Worm (Caenorhabditis elegans): ENCODE measurements around the gene ZC132.3.

The ZC132.3 gene

ce11 chrV:4346799-4347198, 47.2 kb upstream of the ZC132.3 start, which contains the start of gene mcm-7 (continued):
- no peak for TF ChIP-seq zag-1 (tag; optimal IDR thresholded peaks at IDR 0.05)
- TF ChIP-seq jun-1 (tag; optimal IDR thresholded peaks at IDR 0.05), result no peak
- peak; percentile 25 for TF ChIP-seq dmd-6 (GFP tag; IDR thresholded peaks at IDR 0.05)
- no peak for TF ChIP-seq mdt-29 (GFP tag; IDR thresholded peaks at IDR 0.05)
- TF ChIP-seq lim-7 (GFP tag; IDR thresholded peaks at IDR 0.05), result no peak
- TF ChIP-seq spr-3 (GFP tag; optimal IDR thresholded peaks at IDR 0.05), result no peak
- no peak for TF ChIP-seq lin-15B (tag; optimal IDR thresholded peaks at IDR 0.05)
- TF ChIP-seq unc-130 (GFP tag; optimal IDR thresholded peaks at IDR 0.05), result peak; percentile 22
- no peak for TF ChIP-seq duxl-1 (tag; optimal IDR thresholded peaks at IDR 0.05; ENCODE audit: poor library complexity)
- TF ChIP-seq Y48G9A.11 (GFP tag; IDR thresholded peaks at IDR 0.05), result no peak
- TF ChIP-seq fkh-10 (GFP tag; optimal IDR thresholded peaks at IDR 0.05), result no peak
- peak; percentile 71 for TF ChIP-seq mep-1 (tag; optimal IDR thresholded peaks at IDR 0.05)
- TF ChIP-seq hmg-1.1 (GFP tag; IDR thresholded peaks at IDR 0.05), result peak; percentile 39; the same call in 1 of the 2 replicates
- TF ChIP-seq arid-1 (GFP tag; conservative IDR thresholded peaks at IDR 0.05), result no peak
- TF ChIP-seq madf-9 (GFP tag; conservative IDR thresholded peaks at IDR 0.05), result no peak
- TF ChIP-seq hlh-30 (tag; optimal IDR thresholded peaks at IDR 0.05; ENCODE audit: insufficient read depth), result no peak
- TF ChIP-seq dpl-1 (GFP tag; optimal IDR thresholded peaks at IDR 0.05), result peak; percentile 93
- no peak for TF ChIP-seq egl-27 (tag; optimal IDR thresholded peaks at IDR 0.05)
- no peak for TF ChIP-seq ctbp-1 (GFP tag; IDR thresholded peaks at IDR 0.05)
- no peak for TF ChIP-seq dve-1 (tag; optimal IDR thresholded peaks at IDR 0.05; ENCODE audit: insufficient read depth)
- peak; percentile 31 for TF ChIP-seq ama-1 (optimal IDR thresholded peaks at IDR 0.05)
- no peak for TF ChIP-seq lin-39 (tag; optimal IDR thresholded peaks at IDR 0.05)
- no peak for TF ChIP-seq nhr-237 (tag; optimal IDR thresholded peaks at IDR 0.05)
- TF ChIP-seq zfp-3 (GFP tag; conservative IDR thresholded peaks at IDR 0.05), result no peak
- TF ChIP-seq lsy-2 (tag; optimal IDR thresholded peaks at IDR 0.05), result peak in 1 of 2 experiments; percentile 78
- no peak for TF ChIP-seq ztf-11 (tag; optimal IDR thresholded peaks at IDR 0.05)
- no peak for TF ChIP-seq nhr-102 (tag; optimal IDR thresholded peaks at IDR 0.05)
- no peak for TF ChIP-seq mxl-3 (GFP tag; optimal IDR thresholded peaks at IDR 0.05)
- peak; percentile 68 for TF ChIP-seq lin-38 (GFP tag; IDR thresholded peaks at IDR 0.05)
- no peak for TF ChIP-seq F37D6.2 (tag; optimal IDR thresholded peaks at IDR 0.05)
- TF ChIP-seq F44E2.7 (GFP tag; IDR thresholded peaks at IDR 0.05), result no peak
- no peak for TF ChIP-seq ceh-32 (tag; optimal IDR thresholded peaks at IDR 0.05; ENCODE audit: poor library complexity)
- peak; percentile 42 for TF ChIP-seq hlh-11 (tag; optimal IDR thresholded peaks at IDR 0.05)
- TF ChIP-seq ZK337.2 (GFP tag; IDR thresholded peaks at IDR 0.05), result no peak
- no peak for TF ChIP-seq ceh-20 (GFP tag; IDR thresholded peaks at IDR 0.05)
- TF ChIP-seq attf-4 (tag; optimal IDR thresholded peaks at IDR 0.05), result no peak
- TF ChIP-seq R02D3.7 (tag; optimal IDR thresholded peaks at IDR 0.05), result no peak
- TF ChIP-seq ceh-62 (tag; optimal IDR thresholded peaks at IDR 0.05), result no peak
- no peak for TF ChIP-seq nhr-48 (tag; optimal IDR thresholded peaks at IDR 0.05)
- no peak for TF ChIP-seq lin-29 (GFP tag; IDR thresholded peaks at IDR 0.05)
- no peak for TF ChIP-seq Y5F2A.4 (GFP tag; optimal IDR thresholded peaks at IDR 0.05)
- no peak for TF ChIP-seq daf-8 (GFP tag; IDR thresholded peaks at IDR 0.05)
- TF ChIP-seq ceh-82 (tag; optimal IDR thresholded peaks at IDR 0.05), result no peak
- no peak for TF ChIP-seq ceh-28 (tag; optimal IDR thresholded peaks at IDR 0.05)
- TF ChIP-seq nhr-76 (tag; optimal IDR thresholded peaks at IDR 0.05), result no peak
- TF ChIP-seq hif-1 (tag; optimal IDR thresholded peaks at IDR 0.05), result peak in 1 of 2 experiments; percentile 30
- no peak for TF ChIP-seq gei-8 (GFP tag; optimal IDR thresholded peaks at IDR 0.05)
- no peak for TF ChIP-seq zfp-2 (tag; optimal IDR thresholded peaks at IDR 0.05)

All from whole organism, L4 larva.